Fruit fly (Drosophila melanogaster) whole organism, embryonic: ENCODE results near the gene Cip4.

Experiments used
- B-H1 ChIP-seq: fragments of 200-800 bp; sonication (Bioruptor generic); IDR thresholded peaks from 3 replicates; pipeline ENCODE4 v1.3.6; 2022; ENCODE audit warnings: missing biosample characterization, missing genetic modification characterization
- BEAF-32 ChIP-seq: fragments of 200-800 bp; sonication (Bioruptor generic); optimal IDR thresholded peaks from 3 replicates; lab custom pipeline; 2017; ENCODE audit warnings: missing biosample characterization, missing genetic modification characterization, mild to moderate bottlenecking, moderate library complexity, missing genetic modification reagents
- CG10543 ChIP-seq: fragments of 200-800 bp; sonication (Bioruptor generic); optimal IDR thresholded peaks from 3 replicates; lab custom pipeline; 2017; ENCODE audit warnings: missing biosample characterization, mild to moderate bottlenecking, missing genetic modification characterization, moderate library complexity
- CG12769 ChIP-seq: fragments of 200-800 bp; sonication (Bioruptor generic); optimal IDR thresholded peaks from 2 replicates; lab custom pipeline; 2019; ENCODE audit warnings: missing biosample characterization, mild to moderate bottlenecking, missing genetic modification characterization, moderate library complexity
- CG13775 ChIP-seq: fragments of 200-800 bp; sonication (Bioruptor generic); optimal IDR thresholded peaks from 3 replicates; lab custom pipeline; 2017; ENCODE audit warnings: missing biosample characterization, mild to moderate bottlenecking, missing genetic modification characterization
- CG17829 ChIP-seq: fragments of 200-800 bp; optimal IDR thresholded peaks from 2 replicates; lab custom pipeline; 2019; ENCODE audit warnings: missing biosample characterization, mild to moderate bottlenecking, missing genetic modification characterization, moderate library complexity
- CG32767 ChIP-seq: fragments of 200-800 bp; sonication (Bioruptor generic); IDR thresholded peaks from 2 replicates; pipeline ENCODE4 v1.3.6; 2022; ENCODE audit warnings: missing biosample characterization, missing genetic modification characterization
- CG34422 ChIP-seq: fragments of 200-800 bp; sonication (Bioruptor generic); IDR thresholded peaks from 3 replicates; pipeline ENCODE4 v1.3.6; 2022; ENCODE audit warnings: missing biosample characterization, missing genetic modification characterization
- CG4360 ChIP-seq: fragments of 200-800 bp; sonication (Bioruptor generic); IDR thresholded peaks from 2 replicates; pipeline ENCODE4 v1.3.6; 2022; ENCODE audit warnings: missing biosample characterization, missing genetic modification characterization
- CG5245 ChIP-seq: fragments of 200-800 bp; sonication (Bioruptor generic); optimal IDR thresholded peaks from 3 replicates; lab custom pipeline; 2016; ENCODE audit warnings: missing biosample characterization, missing genetic modification characterization
- CG6254 ChIP-seq: fragments of 200-800 bp; sonication (Bioruptor generic); optimal IDR thresholded peaks from 3 replicates; lab custom pipeline; 2017; ENCODE audit warnings: mild to moderate bottlenecking, missing biosample characterization, missing genetic modification reagents, missing genetic modification characterization
- CG7786 ChIP-seq: fragments of 200-800 bp; sonication (Bioruptor generic); optimal IDR thresholded peaks from 2 replicates; lab custom pipeline; 2016; ENCODE audit warnings: missing biosample characterization, missing genetic modification characterization
- CG8290 ChIP-seq, 3 experiments: fragments of 200-800 bp; sonication (Bioruptor generic); optimal IDR thresholded peaks; 2 replicates each; lab custom pipeline; 2016 to 2019; ENCODE audit warnings: missing biosample characterization in 3 of 3, missing genetic modification characterization in 3 of 3, mild to moderate bottlenecking in 2 of 3, moderate library complexity in 1 of 3
- CG9215 ChIP-seq: fragments of 200-800 bp; sonication (Bioruptor generic); IDR thresholded peaks from 2 replicates; pipeline ENCODE4 v1.3.6; 2022; ENCODE audit warnings: missing biosample characterization, missing genetic modification characterization
- CkIIα-i1 ChIP-seq: fragments of 200-800 bp; sonication (Bioruptor generic); IDR thresholded peaks from 2 replicates; pipeline ENCODE4 v1.3.6; 2022; ENCODE audit warnings: missing biosample characterization, missing genetic modification characterization
- CoRest ChIP-seq: fragments of 200-800 bp; sonication (Bioruptor generic); optimal IDR thresholded peaks from 3 replicates; lab custom pipeline; 2018; ENCODE audit warnings: missing biosample characterization, mild to moderate bottlenecking, missing genetic modification characterization, moderate library complexity
- Deaf1 ChIP-seq: fragments of 200-800 bp; optimal IDR thresholded peaks from 3 replicates; lab custom pipeline; 2019; ENCODE audit warnings: missing biosample characterization, mild to moderate bottlenecking, missing genetic modification characterization, moderate library complexity
- Ets65A ChIP-seq: fragments of 200-800 bp; sonication (Bioruptor generic); peaks from one replicate; lab custom pipeline; 2016; ENCODE audit warnings: missing biosample characterization, missing genetic modification characterization
- HmgD ChIP-seq: fragments of 200-800 bp; sonication (Bioruptor generic); optimal IDR thresholded peaks from 3 replicates; lab custom pipeline; 2016; ENCODE audit warnings: missing biosample characterization, missing genetic modification characterization
- Hr39 ChIP-seq: fragments of >200 bp; optimal IDR thresholded peaks from 2 replicates; lab custom pipeline; 2017
- Lhr ChIP-seq: fragments of 200-800 bp; sonication (Bioruptor generic); optimal IDR thresholded peaks from 3 replicates; lab custom pipeline; 2017; ENCODE audit warnings: mild to moderate bottlenecking, missing biosample characterization, missing genetic modification reagents, missing genetic modification characterization
- Rfx ChIP-seq: fragments of 200-800 bp; sonication (Bioruptor generic); IDR thresholded peaks from 2 replicates; pipeline ENCODE4 v1.3.6; 2022; ENCODE audit warnings: missing biosample characterization, missing genetic modification characterization
- Rx ChIP-seq: fragments of 200-800 bp; sonication (Bioruptor generic); IDR thresholded peaks from 2 replicates; pipeline ENCODE4 v1.3.6; 2022; ENCODE audit warnings: missing biosample characterization, missing genetic modification characterization
- Six4 ChIP-seq: fragments of 200-800 bp; sonication (Bioruptor generic); optimal IDR thresholded peaks from 2 replicates; lab custom pipeline; 2016; ENCODE audit warnings: missing biosample characterization, missing genetic modification characterization
- Sox100B ChIP-seq: fragments of 200-800 bp; sonication (Bioruptor generic); optimal IDR thresholded peaks from 3 replicates; lab custom pipeline; 2018; ENCODE audit warnings: missing biosample characterization, mild to moderate bottlenecking, missing genetic modification characterization
- Sry-δ ChIP-seq: fragments of 200-800 bp; sonication (Bioruptor generic); optimal IDR thresholded peaks from 2 replicates; lab custom pipeline; 2016; ENCODE audit warnings: missing biosample characterization, missing genetic modification characterization
- Trl ChIP-seq, 3 experiments: fragments of >200 bp in 2 of 3; fragments of 200-800 bp in 1 of 3; sonication (Bioruptor generic) in 1 of 3; optimal IDR thresholded peaks; 2 replicates in 1 of 3; 3 replicates in 2 of 3; lab custom pipeline; 2016 to 2017; ENCODE audit warnings: missing biosample characterization in 1 of 3, missing genetic modification characterization in 1 of 3
- YL-1 ChIP-seq: fragments of 200-800 bp; sonication (Bioruptor generic); optimal IDR thresholded peaks from 3 replicates; lab custom pipeline; 2017; ENCODE audit warnings: missing biosample characterization, mild to moderate bottlenecking, missing genetic modification characterization
- bab2 ChIP-seq: fragments of 200-800 bp; sonication (Bioruptor generic); optimal IDR thresholded peaks from 2 replicates; lab custom pipeline; 2016; ENCODE audit warnings: missing biosample characterization, missing genetic modification characterization
- chif ChIP-seq, 2 experiments: fragments of 200-800 bp; sonication (Bioruptor generic); optimal IDR thresholded peaks; 3 replicates each; lab custom pipeline; 2016; ENCODE audit warnings: missing biosample characterization in 2 of 2, missing genetic modification characterization in 2 of 2
- ci ChIP-seq: fragments of 200-800 bp; sonication (Bioruptor generic); IDR thresholded peaks from 3 replicates; pipeline ENCODE4 v1.3.6; 2022; ENCODE audit warnings: missing biosample characterization, missing genetic modification characterization
- dm ChIP-seq: fragments of 200-800 bp; sonication (Bioruptor generic); optimal IDR thresholded peaks from 3 replicates; lab custom pipeline; 2016; ENCODE audit warnings: missing biosample characterization, missing genetic modification characterization
- eyg ChIP-seq: fragments of 200-800 bp; sonication (Bioruptor generic); optimal IDR thresholded peaks from 3 replicates; lab custom pipeline; 2016; ENCODE audit warnings: missing biosample characterization, missing genetic modification characterization
- her ChIP-seq: fragments of 200-800 bp; sonication (Bioruptor generic); optimal IDR thresholded peaks from 2 replicates; lab custom pipeline; 2016; ENCODE audit warnings: missing biosample characterization, missing genetic modification characterization
- ind ChIP-seq: fragments of 200-800 bp; sonication (Bioruptor generic); optimal IDR thresholded peaks from 3 replicates; lab custom pipeline; 2016; ENCODE audit warnings: missing biosample characterization, missing genetic modification characterization
- jigr1 ChIP-seq: fragments of 200-800 bp; sonication (Bioruptor generic); IDR thresholded peaks from 3 replicates; pipeline ENCODE4 v1.3.6; 2022; ENCODE audit warnings: missing biosample characterization, missing genetic modification characterization
- ken ChIP-seq: fragments of 200-800 bp; sonication (Bioruptor generic); IDR thresholded peaks from 3 replicates; pipeline ENCODE4 v1.3.6; 2022; ENCODE audit warnings: missing biosample characterization, missing genetic modification characterization
- lov ChIP-seq, 2 experiments: fragments of 200-800 bp in 1 of 2; fragments of >200 bp in 1 of 2; sonication (Bioruptor generic) in 1 of 2; IDR thresholded peaks in 1 of 2; optimal IDR thresholded peaks in 1 of 2; 2 replicates in 1 of 2; 3 replicates in 1 of 2; pipeline versions ENCODE4 v1.3.6 to Lab custom; 2017 to 2022; ENCODE audit warnings: missing biosample characterization in 1 of 2, missing genetic modification characterization in 1 of 2
- mam ChIP-seq: fragments of 200-800 bp; sonication (Bioruptor generic); optimal IDR thresholded peaks from 3 replicates; lab custom pipeline; 2016; ENCODE audit warnings: missing biosample characterization, missing genetic modification characterization
- oc ChIP-seq: fragments of 200-800 bp; sonication (Bioruptor generic); optimal IDR thresholded peaks from 2 replicates; lab custom pipeline; 2018; ENCODE audit warnings: missing biosample characterization, mild to moderate bottlenecking, missing genetic modification characterization, moderate library complexity
- pfk ChIP-seq: fragments of 200-800 bp; sonication (Bioruptor generic); optimal IDR thresholded peaks from 2 replicates; lab custom pipeline; 2018; ENCODE audit warnings: missing biosample characterization, mild to moderate bottlenecking, missing genetic modification characterization, moderate library complexity
- sd ChIP-seq: fragments of 200-800 bp; sonication (Bioruptor generic); optimal IDR thresholded peaks from 3 replicates; lab custom pipeline; 2018; ENCODE audit warnings: missing biosample characterization, mild to moderate bottlenecking, missing genetic modification characterization, moderate library complexity
- sens ChIP-seq: fragments of 200-800 bp; sonication (Bioruptor generic); peaks from one replicate; lab custom pipeline; 2016; ENCODE audit warnings: missing biosample characterization, missing genetic modification characterization
- slbo ChIP-seq: fragments of 200-800 bp; sonication (Bioruptor generic); IDR thresholded peaks from 2 replicates; pipeline ENCODE4 v1.3.6; 2022; ENCODE audit warnings: missing biosample characterization, missing genetic modification characterization
- so ChIP-seq: fragments of 200-800 bp; sonication (Bioruptor generic); IDR thresholded peaks from 3 replicates; pipeline ENCODE4 v1.3.6; 2022; ENCODE audit warnings: missing biosample characterization, missing genetic modification characterization
- sr ChIP-seq: fragments of 200-800 bp; sonication (Bioruptor generic); IDR thresholded peaks from 3 replicates; pipeline ENCODE4 v1.3.6; 2022; ENCODE audit warnings: missing biosample characterization, missing genetic modification characterization
- ssp ChIP-seq: fragments of 200-800 bp; sonication (Bioruptor generic); IDR thresholded peaks from 2 replicates; pipeline ENCODE4 v1.3.6; 2022; ENCODE audit warnings: missing biosample characterization, missing genetic modification characterization
- twi ChIP-seq: fragments of 200-800 bp; optimal IDR thresholded peaks from 2 replicates; lab custom pipeline; 2019; ENCODE audit warnings: missing biosample characterization, mild to moderate bottlenecking, missing genetic modification characterization, moderate library complexity
- unpg ChIP-seq: fragments of 200-800 bp; sonication (Bioruptor generic); optimal IDR thresholded peaks from 3 replicates; lab custom pipeline; 2018; ENCODE audit warnings: missing biosample characterization, mild to moderate bottlenecking, missing genetic modification characterization, moderate library complexity
- zfh1 ChIP-seq: fragments of 200-800 bp; sonication (Bioruptor generic); IDR thresholded peaks from 3 replicates; pipeline ENCODE4 v1.3.6; 2022; ENCODE audit warnings: missing biosample characterization, missing genetic modification characterization

Gene Cip4

DNA sequence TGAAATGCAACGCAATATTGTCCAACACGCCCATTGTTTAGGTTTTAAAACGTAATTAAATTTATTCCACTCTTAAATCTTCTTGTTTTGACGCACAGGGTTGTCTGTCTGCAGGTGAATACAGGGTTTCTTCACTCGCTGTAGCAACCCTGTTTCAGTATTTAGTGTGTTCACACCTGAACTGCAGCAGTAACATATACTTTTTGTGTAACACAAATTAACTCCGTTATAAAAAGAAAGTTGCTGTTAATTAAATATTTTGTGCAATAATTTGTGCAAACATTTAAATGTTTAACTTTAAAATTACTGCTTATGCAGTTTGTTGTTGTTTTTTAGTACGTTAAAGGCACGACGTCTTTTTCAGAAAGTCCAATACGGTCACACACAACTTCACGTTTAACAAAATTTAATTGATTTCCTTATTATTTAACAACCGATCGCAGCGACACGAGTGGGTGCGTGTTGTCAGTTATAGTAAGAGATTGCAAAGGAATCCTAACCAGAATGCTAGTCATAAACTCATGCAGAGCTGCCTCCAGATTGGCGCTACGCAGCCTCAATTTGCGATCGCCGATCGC is 71.7 kb downstream of the Cip4 start, which contains the start of the genes CG15012 and Fdx2 (continued):
- peak; percentile 3 for TF ChIP-seq Deaf1
- TF ChIP-seq CG8290 (GFP tag; optimal IDR thresholded peaks at IDR 0.05; lab: Kevin White, UChicago), result peak; percentile 23
- TF ChIP-seq CG8290 (tag; optimal IDR thresholded peaks at IDR 0.05; lab: Kevin White, UChicago), result peak in 1 of 2 experiments; percentile 41
- TF ChIP-seq pfk (GFP tag; lab: Kevin White, UChicago), result no peak
- TF ChIP-seq B-H1 (GFP tag; lab: Robert Waterston, UW), result no peak
- TF ChIP-seq oc (tag; lab: Kevin White, UChicago), result no peak
- peak; percentile 46 for TF ChIP-seq mam (GFP tag; lab: Kevin White, UChicago)
- TF ChIP-seq Rfx (GFP tag; lab: Robert Waterston, UW), result 0 out of 2 replicates have a peak, but pooled peaks have one; percentile 23
- TF ChIP-seq Hr39 (lab: Kevin White, UChicago), result no peak
- TF ChIP-seq lov (optimal IDR thresholded peaks at IDR 0.05; lab: Kevin White, UChicago), result no peak
- no peak for TF ChIP-seq lov (GFP tag; IDR thresholded peaks at IDR 0.05; lab: Robert Waterston, UW)
- TF ChIP-seq sd (tag; lab: Kevin White, UChicago), result no peak
- peak; percentile 7 for TF ChIP-seq twi (tag; lab: Kevin White, UChicago)
- peak; percentile 37 for TF ChIP-seq ind (GFP tag; lab: Kevin White, UChicago)
- TF ChIP-seq Lhr, result peak; percentile 46
- no peak for TF ChIP-seq CG5245 (GFP tag; lab: Kevin White, UChicago)
- peak; percentile 53 for TF ChIP-seq bab2 (GFP tag; lab: Kevin White, UChicago)
- no peak for TF ChIP-seq Rx (GFP tag; lab: Robert Waterston, UW)
- TF ChIP-seq Ets65A, result peak; percentile 77
- peak; percentile 17 for TF ChIP-seq HmgD (GFP tag; lab: Kevin White, UChicago)
- no peak for TF ChIP-seq CG10543
- TF ChIP-seq BEAF-32 (GFP tag; lab: Kevin White, UChicago), result peak; percentile 46
- no peak for TF ChIP-seq her
- TF ChIP-seq slbo, result peak; percentile 29; the same call in 1 of the 2 replicates
- TF ChIP-seq Six4 (GFP tag; lab: Kevin White, UChicago), result no peak
- TF ChIP-seq CG17829 (tag; lab: Kevin White, UChicago), result peak; percentile 64
- peak; percentile 89 for TF ChIP-seq sens (GFP tag; lab: Kevin White, UChicago)
- no peak for TF ChIP-seq CkIIα-i1 (GFP tag; lab: Robert Waterston, UW)
- no peak for TF ChIP-seq sr (GFP tag; lab: Robert Waterston, UW)
- TF ChIP-seq chif (GFP tag; optimal IDR thresholded peaks at IDR 0.05; lab: Kevin White, UChicago), result peak in 1 of 2 experiments; percentile 21
- no peak for TF ChIP-seq CG6254
- peak; percentile 92 for TF ChIP-seq ssp
- TF ChIP-seq CG34422 (GFP tag; lab: Robert Waterston, UW), result no peak
- no peak for TF ChIP-seq CG12769
- no peak for TF ChIP-seq so (GFP tag; lab: Robert Waterston, UW)
- peak; percentile 9 for TF ChIP-seq eyg (GFP tag; lab: Kevin White, UChicago)
- no peak for TF ChIP-seq ken (GFP tag; lab: Robert Waterston, UW)
- TF ChIP-seq zfh1 (GFP tag; lab: Robert Waterston, UW), result peak; percentile 27; the same call in 1 of the 3 replicates
- TF ChIP-seq CG13775 (GFP tag; lab: Kevin White, UChicago), result peak; percentile 24
- no peak for TF ChIP-seq jigr1 (GFP tag; lab: Robert Waterston, UW)
- peak; percentile 93 for TF ChIP-seq YL-1 (GFP tag; lab: Kevin White, UChicago)
- TF ChIP-seq CG4360 (GFP tag; lab: Robert Waterston, UW), result peak; percentile 32; the same call in 1 of the 2 replicates
- peak; percentile 23 for TF ChIP-seq unpg
- TF ChIP-seq Sry-δ, result peak; percentile 50
- TF ChIP-seq dm, result peak; percentile 71
- TF ChIP-seq CoRest (tag; lab: Kevin White, UChicago), result peak; percentile 54
- TF ChIP-seq Sox100B, result no peak
- no peak for TF ChIP-seq CG9215 (GFP tag; lab: Robert Waterston, UW)
- peak; percentile 13; the same call in 1 of the 3 replicates for TF ChIP-seq ci (GFP tag; lab: Robert Waterston, UW)
- TF ChIP-seq Trl (optimal IDR thresholded peaks at IDR 0.05; lab: Kevin White, UChicago), result no peak
- no peak for TF ChIP-seq Trl (GFP tag; optimal IDR thresholded peaks at IDR 0.05; lab: Kevin White, UChicago)
- TF ChIP-seq CG32767 (GFP tag; lab: Robert Waterston, UW), result no peak
- TF ChIP-seq CG7786, result no peak
